Worm (Caenorhabditis elegans) whole organism, late embryonic: Measurements from ENCODE around the gene F49E2.5.

Experiments used
- T23F11.4 ChIP-seq: fragments of 200-800 bp; sonication (Bioruptor generic); optimal IDR thresholded peaks from 2 replicates; lab custom pipeline; 2018; ENCODE audit warnings: mild to moderate bottlenecking, missing genetic modification characterization, missing compliant biosample characterization
- eyg-1 ChIP-seq: sonication (generic microtip); optimal IDR thresholded peaks from 2 replicates; lab custom pipeline; 2016; ENCODE audit warnings: missing genotype, missing genetic modification characterization, missing compliant biosample characterization
- fax-1 ChIP-seq: sonication (generic microtip); optimal IDR thresholded peaks from 2 replicates; lab custom pipeline; 2016; ENCODE audit warnings: missing genotype, missing genetic modification characterization, missing compliant biosample characterization
- hlh-13 ChIP-seq: fragments of 200-800 bp; sonication (Bioruptor generic); optimal IDR thresholded peaks from 2 replicates; lab custom pipeline; 2018; ENCODE audit warnings: mild to moderate bottlenecking, missing genetic modification characterization, missing compliant biosample characterization
- mec-3 ChIP-seq: sonication (generic microtip); optimal IDR thresholded peaks from 2 replicates; lab custom pipeline; 2016; ENCODE audit warnings: borderline replicate concordance, missing genetic modification characterization, missing compliant biosample characterization
- npax-4 ChIP-seq: sonication (generic microtip); optimal IDR thresholded peaks from 2 replicates; lab custom pipeline; 2016; ENCODE audit warnings: missing genetic modification characterization, missing compliant biosample characterization
- tbx-2 ChIP-seq: sonication (generic microtip); optimal IDR thresholded peaks from 2 replicates; lab custom pipeline; 2016; ENCODE audit warnings: missing genetic modification characterization, missing compliant biosample characterization
- unc-86 ChIP-seq: sonication (generic microtip); optimal IDR thresholded peaks from 2 replicates; lab custom pipeline; 2016; ENCODE audit warnings: missing genetic modification characterization, missing compliant biosample characterization

ce11 chrX:9549657-9550369 lies 6.4 kb downstream of the F49E2.5 start:
- no peak for TF ChIP-seq hlh-13 (GFP tag; lab: Kevin White, UChicago)
- TF ChIP-seq unc-86 (tag; lab: Kevin White, UChicago), result no peak
- no peak for TF ChIP-seq mec-3 (tag; lab: Kevin White, UChicago)
- no peak for TF ChIP-seq tbx-2 (tag; lab: Kevin White, UChicago)
- TF ChIP-seq T23F11.4 (GFP tag; lab: Kevin White, UChicago), result no peak
- TF ChIP-seq npax-4 (tag; lab: Kevin White, UChicago), result no peak
- no peak for TF ChIP-seq fax-1 (tag; lab: Kevin White, UChicago)
- TF ChIP-seq eyg-1 (tag; lab: Kevin White, UChicago), result no peak
